Worm (Caenorhabditis elegans): Measurements from ENCODE around the gene tasp-1.

Gene tasp-1

ce11 chrIII:10720170-10720569 lies 38.9 kb upstream of the tasp-1 start (continued):
- TF ChIP-seq hlh-12 (tag; optimal IDR thresholded peaks at IDR 0.05), result no peak
- TF ChIP-seq cebp-1 (GFP tag; IDR thresholded peaks at IDR 0.05), result peak; percentile 52; the same call in 1 of the 2 replicates
- TF ChIP-seq cebp-1 (tag; optimal IDR thresholded peaks at IDR 0.05), result peak; percentile 84
- no peak for TF ChIP-seq nhr-27 (tag; optimal IDR thresholded peaks at IDR 0.05)
- TF ChIP-seq B0019.2 (GFP tag; conservative IDR thresholded peaks at IDR 0.05), result no peak
- peak; percentile 79 for TF ChIP-seq lin-40 (tag; optimal IDR thresholded peaks at IDR 0.05)
- TF ChIP-seq let-526 (GFP tag; IDR thresholded peaks at IDR 0.05), result no peak
- no peak for TF ChIP-seq attf-3 (GFP tag; conservative IDR thresholded peaks at IDR 0.05)
- no peak for TF ChIP-seq F49E8.2 (tag; optimal IDR thresholded peaks at IDR 0.05; ENCODE audit: insufficient read depth)
- peak; percentile 58 for TF ChIP-seq tbp1 (GFP tag; optimal IDR thresholded peaks at IDR 0.05)
- TF ChIP-seq hsf-1 (GFP tag; IDR thresholded peaks at IDR 0.05), result 0 out of 2 replicates have a peak, but pooled peaks have one; percentile 7
- peak; percentile 59; the same call in 1 of the 2 replicates for TF ChIP-seq egl-44 (GFP tag; IDR thresholded peaks at IDR 0.05)
- TF ChIP-seq him-1 (tag; optimal IDR thresholded peaks at IDR 0.05), result no peak
- TF ChIP-seq ceh-58 (GFP tag; IDR thresholded peaks at IDR 0.05), result no peak
- TF ChIP-seq ztf-28 (GFP tag; IDR thresholded peaks at IDR 0.05), result no peak

DNA sequence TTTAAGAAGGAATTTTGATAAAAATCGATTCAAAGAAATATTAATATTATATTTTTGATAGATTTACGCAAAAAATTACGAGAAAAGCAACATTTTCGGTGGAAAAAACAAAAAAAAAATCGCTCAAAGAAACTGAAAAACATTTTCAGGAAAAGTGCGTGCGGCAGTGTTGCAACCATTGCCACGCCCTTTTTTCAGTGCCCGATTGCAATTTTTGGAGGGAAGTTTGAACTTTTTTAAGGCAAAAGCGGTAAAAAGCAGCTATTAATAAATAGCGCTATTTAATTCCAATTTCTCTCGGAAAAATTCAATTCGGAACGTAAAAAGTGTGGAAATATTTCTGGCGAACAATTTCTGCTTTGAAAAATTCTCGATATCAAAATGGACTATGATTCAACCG lies 38.1 kb upstream of the tasp-1 start:
- peak; percentile 39 for TF ChIP-seq dpl-1 (GFP tag; optimal IDR thresholded peaks at IDR 0.05)
- TF ChIP-seq efl-1 (GFP tag; optimal IDR thresholded peaks at IDR 0.05), result peak; percentile 47
- no peak for TF ChIP-seq lin-35 (GFP tag; optimal IDR thresholded peaks at IDR 0.05)
- peak; percentile 35; the same call in 1 of the 2 replicates for TF ChIP-seq ceh-100 (GFP tag; IDR thresholded peaks at IDR 0.05)
- 0 out of 2 replicates have a peak, but pooled peaks have one; percentile 7 for TF ChIP-seq F33H1.4 (GFP tag; IDR thresholded peaks at IDR 0.05)
- no peak for TF ChIP-seq ceh-40 (GFP tag; IDR thresholded peaks at IDR 0.05)
- peak; percentile 46 for TF ChIP-seq lin-54 (GFP tag; optimal IDR thresholded peaks at IDR 0.05)
- peak; percentile 18 for TF ChIP-seq lsl-1 (GFP tag; optimal IDR thresholded peaks at IDR 0.05)

- TF ChIP-seq mcd-1 (GFP tag; IDR thresholded peaks at IDR 0.05) (0 out of 2 replicates have a peak, but pooled peaks have one; percentile 13), F33H1.4 (GFP tag; IDR thresholded peaks at IDR 0.05) (peak; percentile 49), dox-1 (GFP tag; IDR thresholded peaks at IDR 0.05) (0 out of 2 replicates have a peak, but pooled peaks have one; percentile 19), D2030.7 (GFP tag; IDR thresholded peaks at IDR 0.05) (peak; percentile 34; the same call in 1 of the 2 replicates), lsl-1 (GFP tag; optimal IDR thresholded peaks at IDR 0.05) (peak; percentile 78), T07F8.4 (tag; optimal IDR thresholded peaks at IDR 0.05) (no peak), bed-1 (GFP tag; IDR thresholded peaks at IDR 0.05) (no peak), ceh-91 (GFP tag; IDR thresholded peaks at IDR 0.05) (peak; percentile 33; the same call in 1 of the 2 replicates), madf-6 (GFP tag; IDR thresholded peaks at IDR 0.05) (peak; percentile 61), akir-1 (GFP tag; optimal IDR thresholded peaks at IDR 0.05) (no peak), snpc-4 (GFP tag; optimal IDR thresholded peaks at IDR 0.05) (no peak), snpc-4 (tag; optimal IDR thresholded peaks at IDR 0.05) (no peak), ekl-4 (GFP tag; IDR thresholded peaks at IDR 0.05) (0 out of 2 replicates have a peak, but pooled peaks have one; percentile 20), mxl-1 (tag; optimal IDR thresholded peaks at IDR 0.05) (no peak)
These were observed 28.6 kb upstream of the tasp-1 start, which contains the start of gene tat-3 for ce11 chrIII:10730510-10730909. Gene tat-3, minus strand, starts transcription at chrIII:10730705.

DNA sequence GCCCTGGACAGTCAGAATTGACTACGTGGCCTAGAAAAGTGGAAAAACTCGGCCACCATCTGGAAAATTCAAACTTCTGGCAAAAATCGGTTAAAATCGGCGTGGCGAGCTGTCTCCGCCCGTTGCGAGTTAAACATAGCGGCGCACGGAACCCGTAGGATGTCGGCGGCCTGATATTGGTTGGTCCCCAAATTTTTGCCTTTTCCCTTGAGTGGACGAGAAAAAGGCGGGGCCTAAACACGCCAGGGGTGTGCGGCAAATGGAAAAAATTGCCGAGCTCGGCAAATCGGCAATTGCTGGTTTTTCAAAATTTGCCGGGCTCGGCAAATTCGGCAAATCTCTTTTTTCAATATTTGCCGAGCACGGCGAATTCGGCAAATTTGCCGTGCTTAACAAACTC lies 25.8 kb upstream of the tasp-1 start:
- TF ChIP-seq zfh-2 (GFP tag; conservative IDR thresholded peaks at IDR 0.05) (no peak), snpc-4 (GFP tag; optimal IDR thresholded peaks at IDR 0.05) (peak; percentile 85), snpc-4 (tag; optimal IDR thresholded peaks at IDR 0.05) (peak in 3 of 4 experiments; percentile 83 to 92 (median 88)), efl-1 (GFP tag; optimal IDR thresholded peaks at IDR 0.05) (no peak), dox-1 (GFP tag; IDR thresholded peaks at IDR 0.05) (peak; percentile 66; the same call in 1 of the 2 replicates), ceh-40 (GFP tag; IDR thresholded peaks at IDR 0.05) (no peak), snpc-1.3 (tag; optimal IDR thresholded peaks at IDR 0.05; ENCODE audit: insufficient read depth) (peak; percentile 5), F39B2.1 (GFP tag; IDR thresholded peaks at IDR 0.05) (no peak), cebp-2 (GFP tag; IDR thresholded peaks at IDR 0.05) (no peak), attf-6 (GFP tag; IDR thresholded peaks at IDR 0.05) (0 out of 2 replicates have a peak, but pooled peaks have one; percentile 54), hmg-1.2 (GFP tag; IDR thresholded peaks at IDR 0.05) (peak; percentile 77), ceh-100 (GFP tag; IDR thresholded peaks at IDR 0.05) (peak; percentile 51; the same call in 1 of the 2 replicates), pbrm-1 (GFP tag; IDR thresholded peaks at IDR 0.05) (peak; percentile 83), sptf-2 (GFP tag; optimal IDR thresholded peaks at IDR 0.05) (no peak), ceh-91 (GFP tag; IDR thresholded peaks at IDR 0.05) (peak; percentile 59), lsl-1 (GFP tag; optimal IDR thresholded peaks at IDR 0.05) (peak; percentile 58)

All from whole organism, young adult.